Fruit fly (Drosophila melanogaster): Measurements from ENCODE around the gene CG31751.

Gene CG31751

dm6 chr2L:18695404-18695804 is 18.4 kb downstream of the CG31751 start, which contains the start of the genes CG10383 and CG10338:
Gene CG10383 (minus strand): TSS chr2L:18695602.
Gene CG10338 (plus strand): TSS chr2L:18695664.
- TF ChIP-seq tgo (GFP tag; IDR thresholded peaks at IDR 0.05) (peak; percentile 87), bbx (GFP tag; IDR thresholded peaks at IDR 0.05; ENCODE audit: partially characterized antibody) (no peak), CG4424 (GFP tag; optimal IDR thresholded peaks at IDR 0.05) (peak; percentile 84), onecut (GFP tag; IDR thresholded peaks at IDR 0.05) (peak; percentile 61), psq (GFP tag; optimal IDR thresholded peaks at IDR 0.05) (peak; percentile 62), CG10321 (GFP tag; IDR thresholded peaks at IDR 0.05) (peak; percentile 75), Sox102F (GFP tag; optimal IDR thresholded peaks at IDR 0.05) (peak; percentile 88), Hand (GFP tag; optimal IDR thresholded peaks at IDR 0.05) (peak; percentile 48), CG17385 (GFP tag; optimal IDR thresholded peaks at IDR 0.05) (peak; percentile 82), Sry-δ (GFP tag; optimal IDR thresholded peaks at IDR 0.05) (peak; percentile 68), toy (GFP tag; IDR thresholded peaks at IDR 0.05) (peak; percentile 76), PHDP (tag; optimal IDR thresholded peaks at IDR 0.05) (peak; percentile 82), CG9609 (GFP tag; optimal IDR thresholded peaks at IDR 0.05) (peak; percentile 95), CG1024 (GFP tag; IDR thresholded peaks at IDR 0.05) (peak; percentile 83), bowl (GFP tag; IDR thresholded peaks at IDR 0.05) (peak; percentile 79), Dip3 (GFP tag; optimal IDR thresholded peaks at IDR 0.05) (peak; percentile 91), bigmax (GFP tag; optimal IDR thresholded peaks at IDR 0.05) (no peak), Hr39 (optimal IDR thresholded peaks at IDR 0.05) (no peak), gce (GFP tag; IDR thresholded peaks at IDR 0.05) (peak; percentile 53; the same call in 1 of the 3 replicates), Meics (GFP tag; optimal IDR thresholded peaks at IDR 0.05) (peak; percentile 85), Doc3 (GFP tag; IDR thresholded peaks at IDR 0.05; ENCODE audit: partially characterized antibody) (0 out of 3 replicates have a peak, but pooled peaks have one; percentile 33), CG12391 (tag; optimal IDR thresholded peaks at IDR 0.05) (peak; percentile 80), CG12071 (GFP tag; optimal IDR thresholded peaks at IDR 0.05) (peak; percentile 58), tup (GFP tag; optimal IDR thresholded peaks at IDR 0.05) (peak; percentile 73), Hmx (GFP tag; optimal IDR thresholded peaks at IDR 0.05) (peak; percentile 66), kah (GFP tag; optimal IDR thresholded peaks at IDR 0.05) (peak; percentile 13), dati (GFP tag; IDR thresholded peaks at IDR 0.05) (peak; percentile 78), ara (GFP tag; IDR thresholded peaks at IDR 0.05) (peak; percentile 81), sens (GFP tag) (peak; percentile 96), CG9932 (GFP tag; IDR thresholded peaks at IDR 0.05) (peak; percentile 92), zfh1 (GFP tag; IDR thresholded peaks at IDR 0.05) (peak; percentile 93), Atf6 (GFP tag; IDR thresholded peaks at IDR 0.05) (peak; percentile 88), tx (GFP tag; optimal IDR thresholded peaks at IDR 0.05) (peak; percentile 86), emc (GFP tag; optimal IDR thresholded peaks at IDR 0.05) (peak; percentile 82), CG15011 (GFP tag; optimal IDR thresholded peaks at IDR 0.05) (peak; percentile 43), CG13123 (GFP tag; optimal IDR thresholded peaks at IDR 0.05) (peak; percentile 71), MESR4 (GFP tag; optimal IDR thresholded peaks at IDR 0.05) (peak; percentile 55), CG34376 (GFP tag; optimal IDR thresholded peaks at IDR 0.05) (peak; percentile 72), lbe (GFP tag; optimal IDR thresholded peaks at IDR 0.05) (peak; percentile 82), dmrt11E (tag; optimal IDR thresholded peaks at IDR 0.05) (peak; percentile 57), CG30020 (tag; optimal IDR thresholded peaks at IDR 0.05) (peak; percentile 44), ATbp (GFP tag; optimal IDR thresholded peaks at IDR 0.05) (peak; percentile 72), Oli (tag; optimal IDR thresholded peaks at IDR 0.05) (peak; percentile 73), CG10431 (GFP tag; optimal IDR thresholded peaks at IDR 0.05) (no peak), wor (GFP tag; IDR thresholded peaks at IDR 0.05) (peak; percentile 74), CG14667 (GFP tag; IDR thresholded peaks at IDR 0.05) (peak; percentile 84), CG3065 (GFP tag; optimal IDR thresholded peaks at IDR 0.05) (peak; percentile 70), GATAe (GFP tag; conservative IDR thresholded peaks at IDR 0.05) (peak; percentile 83), CG11085 (GFP tag; IDR thresholded peaks at IDR 0.05) (peak; percentile 83), lov (optimal IDR thresholded peaks at IDR 0.05) (no peak), lov (GFP tag; IDR thresholded peaks at IDR 0.05) (peak; percentile 82), CG12219 (GFP tag; optimal IDR thresholded peaks at IDR 0.05) (peak; percentile 62)

Data from whole organism, embryonic.